Fruit fly (Drosophila melanogaster) whole organism, embryonic: ENCODE measurements around the gene atl.

Experiments used
- ATbp ChIP-seq: fragments of 200-800 bp; sonication (Bioruptor generic); optimal IDR thresholded peaks from 2 replicates; lab custom pipeline; 2017; ENCODE audit warnings: missing biosample characterization, mild to moderate bottlenecking, missing genetic modification characterization, missing genetic modification reagents
- Awh ChIP-seq: fragments of 200-800 bp; sonication (Bioruptor generic); IDR thresholded peaks from 2 replicates; pipeline ENCODE4, ENCODE4 v1.3.6; 2022; ENCODE audit warnings: missing biosample characterization, missing genetic modification characterization
- CG11085 ChIP-seq: fragments of 200-800 bp; sonication (Bioruptor generic); IDR thresholded peaks from 2 replicates; pipeline ENCODE4 v1.3.6; 2022; ENCODE audit warnings: missing biosample characterization, missing genetic modification characterization
- CG11247 ChIP-seq: fragments of 200-800 bp; sonication (Bioruptor generic); IDR thresholded peaks from 2 replicates; pipeline ENCODE4 v1.3.6; 2022; ENCODE audit warnings: missing biosample characterization, missing genetic modification characterization
- CG11504 ChIP-seq: fragments of 200-800 bp; sonication (Bioruptor generic); optimal IDR thresholded peaks from 3 replicates; lab custom pipeline; 2019; ENCODE audit warnings: missing biosample characterization, mild to moderate bottlenecking, missing genetic modification characterization, moderate library complexity
- CG13424 ChIP-seq: fragments of 200-800 bp; sonication (Bioruptor generic); optimal IDR thresholded peaks from 2 replicates; lab custom pipeline; 2019; ENCODE audit warnings: missing biosample characterization, mild to moderate bottlenecking, missing genetic modification characterization, moderate library complexity
- CG13775 ChIP-seq: fragments of 200-800 bp; sonication (Bioruptor generic); optimal IDR thresholded peaks from 3 replicates; lab custom pipeline; 2017; ENCODE audit warnings: missing biosample characterization, mild to moderate bottlenecking, missing genetic modification characterization
- CG14710 ChIP-seq: fragments of 200-800 bp; sonication (Bioruptor generic); optimal IDR thresholded peaks from 3 replicates; lab custom pipeline; 2019; ENCODE audit warnings: missing biosample characterization, mild to moderate bottlenecking, missing genetic modification characterization, moderate library complexity
- CG14965 ChIP-seq: fragments of 200-800 bp; sonication (Bioruptor generic); optimal IDR thresholded peaks from 2 replicates; lab custom pipeline; 2016; ENCODE audit warnings: missing biosample characterization, missing genetic modification characterization, borderline replicate concordance
- CG15696 ChIP-seq: fragments of 200-800 bp; sonication (Bioruptor generic); optimal IDR thresholded peaks from 2 replicates; lab custom pipeline; 2019; ENCODE audit warnings: missing biosample characterization, mild to moderate bottlenecking, missing genetic modification characterization, moderate library complexity
- CG1602 ChIP-seq: fragments of 200-800 bp; sonication (Bioruptor generic); optimal IDR thresholded peaks from 3 replicates; lab custom pipeline; 2016; ENCODE audit warnings: missing biosample characterization, missing genetic modification characterization
- CG1603 ChIP-seq: fragments of 200-800 bp; sonication (Bioruptor generic); optimal IDR thresholded peaks from 2 replicates; lab custom pipeline; 2019; ENCODE audit warnings: missing biosample characterization, mild to moderate bottlenecking, missing genetic modification characterization, moderate library complexity
- CG17802 ChIP-seq: fragments of 200-800 bp; sonication (Bioruptor generic); optimal IDR thresholded peaks from 2 replicates; lab custom pipeline; 2018; ENCODE audit warnings: missing biosample characterization, mild to moderate bottlenecking, missing genetic modification characterization, moderate library complexity
- CG2129 ChIP-seq: fragments of 200-800 bp; sonication (Bioruptor generic); IDR thresholded peaks from 2 replicates; pipeline ENCODE4 v1.3.6; 2022; ENCODE audit warnings: missing biosample characterization, missing genetic modification characterization; ENCODE audit not compliant: partially characterized antibody
- CG3065 ChIP-seq: fragments of 200-800 bp; sonication (Bioruptor generic); optimal IDR thresholded peaks from 2 replicates; lab custom pipeline; 2016; ENCODE audit warnings: missing biosample characterization, missing genetic modification characterization
- CG32532 ChIP-seq: fragments of 200-800 bp; sonication (Bioruptor generic); IDR thresholded peaks from 2 replicates; pipeline ENCODE4 v1.3.6; 2022; ENCODE audit warnings: missing biosample characterization, missing genetic modification characterization
- CG6791 ChIP-seq: fragments of 200-800 bp; sonication (Bioruptor generic); IDR thresholded peaks from 3 replicates; pipeline ENCODE4 v1.3.6; 2022; ENCODE audit warnings: missing biosample characterization, missing genetic modification characterization; ENCODE audit not compliant: partially characterized antibody
- CG8924 ChIP-seq: fragments of 200-800 bp; optimal IDR thresholded peaks from 3 replicates; lab custom pipeline; 2019; ENCODE audit warnings: missing biosample characterization, mild to moderate bottlenecking, missing genetic modification characterization, moderate library complexity
- CG9727 ChIP-seq: fragments of 200-800 bp; sonication (Bioruptor generic); optimal IDR thresholded peaks from 3 replicates; lab custom pipeline; 2017; ENCODE audit warnings: missing biosample characterization, mild to moderate bottlenecking, missing genetic modification characterization
- CG9932 ChIP-seq: fragments of 200-800 bp; sonication (Bioruptor generic); IDR thresholded peaks from 2 replicates; pipeline ENCODE4 v1.3.6; 2022; ENCODE audit warnings: missing biosample characterization, missing genetic modification characterization
- CkIIα-i1 ChIP-seq: fragments of 200-800 bp; sonication (Bioruptor generic); IDR thresholded peaks from 2 replicates; pipeline ENCODE4 v1.3.6; 2022; ENCODE audit warnings: missing biosample characterization, missing genetic modification characterization
- ERR ChIP-seq: fragments of 200-800 bp; sonication (Bioruptor generic); optimal IDR thresholded peaks from 2 replicates; lab custom pipeline; 2016; ENCODE audit warnings: missing biosample characterization, missing genetic modification characterization
- HmgD ChIP-seq: fragments of 200-800 bp; sonication (Bioruptor generic); optimal IDR thresholded peaks from 3 replicates; lab custom pipeline; 2016; ENCODE audit warnings: missing biosample characterization, missing genetic modification characterization
- Meics ChIP-seq: fragments of 200-800 bp; sonication (Bioruptor generic); optimal IDR thresholded peaks from 2 replicates; lab custom pipeline; 2017; ENCODE audit warnings: missing biosample characterization, mild to moderate bottlenecking, missing genetic modification characterization
- Pdp1 ChIP-seq, 2 experiments: fragments of 200-800 bp; sonication (Bioruptor generic); optimal IDR thresholded peaks; 3 replicates each; lab custom pipeline; 2016; ENCODE audit warnings: missing biosample characterization in 2 of 2, missing genetic modification characterization in 2 of 2, mild to moderate bottlenecking in 1 of 2, moderate library complexity in 1 of 2
- Poxn ChIP-seq: fragments of 200-800 bp; sonication (Bioruptor generic); IDR thresholded peaks from 2 replicates; pipeline ENCODE4 v1.3.6; 2022; ENCODE audit warnings: missing biosample characterization, missing genetic modification characterization
- Taf1 ChIP-seq: fragments of 200-800 bp; sonication (Bioruptor generic); IDR thresholded peaks from 2 replicates; pipeline ENCODE4 v1.3.6; 2022; ENCODE audit warnings: missing biosample characterization, missing genetic modification characterization
- YL-1 ChIP-seq: fragments of 200-800 bp; sonication (Bioruptor generic); optimal IDR thresholded peaks from 3 replicates; lab custom pipeline; 2017; ENCODE audit warnings: missing biosample characterization, mild to moderate bottlenecking, missing genetic modification characterization
- abd-A ChIP-seq: fragments of 200-800 bp; sonication (Bioruptor generic); optimal IDR thresholded peaks from 3 replicates; lab custom pipeline; 2019; ENCODE audit warnings: missing biosample characterization, mild to moderate bottlenecking, missing genetic modification characterization, moderate library complexity
- al ChIP-seq: fragments of 200-800 bp; sonication (Bioruptor generic); IDR thresholded peaks from 2 replicates; pipeline ENCODE4 v1.3.6; 2022; ENCODE audit warnings: missing biosample characterization, missing genetic modification characterization
- bigmax ChIP-seq: fragments of 200-800 bp; sonication (Bioruptor generic); optimal IDR thresholded peaks from 2 replicates; lab custom pipeline; 2018; ENCODE audit warnings: missing biosample characterization, mild to moderate bottlenecking, missing genetic modification characterization
- chif ChIP-seq, 2 experiments: fragments of 200-800 bp; sonication (Bioruptor generic); optimal IDR thresholded peaks; 3 replicates each; lab custom pipeline; 2016; ENCODE audit warnings: missing biosample characterization in 2 of 2, missing genetic modification characterization in 2 of 2
- fd102C ChIP-seq: fragments of 200-800 bp; sonication (Bioruptor generic); optimal IDR thresholded peaks from 2 replicates; lab custom pipeline; 2018; ENCODE audit warnings: missing biosample characterization, mild to moderate bottlenecking, missing genetic modification characterization, moderate library complexity
- gfzf ChIP-seq: fragments of 200-800 bp; sonication (Bioruptor generic); optimal IDR thresholded peaks from 2 replicates; lab custom pipeline; 2016; ENCODE audit warnings: missing biosample characterization, mild to moderate bottlenecking, missing genetic modification characterization, moderate library complexity
- gsb ChIP-seq: fragments of 200-800 bp; sonication (Bioruptor generic); IDR thresholded peaks from 2 replicates; pipeline ENCODE4 v1.3.6; 2022; ENCODE audit warnings: missing biosample characterization, missing genetic modification characterization
- gt ChIP-seq: fragments of 200-800 bp; sonication (Bioruptor generic); IDR thresholded peaks from 2 replicates; pipeline ENCODE4 v1.3.6; 2022; ENCODE audit warnings: missing biosample characterization, missing genetic modification characterization
- hb ChIP-seq: fragments of 200-800 bp; sonication (Bioruptor generic); IDR thresholded peaks from 3 replicates; pipeline ENCODE4 v1.3.6; 2022; ENCODE audit warnings: missing biosample characterization, missing genetic modification characterization; ENCODE audit not compliant: partially characterized antibody
- hbn ChIP-seq: fragments of 200-800 bp; sonication (Bioruptor generic); IDR thresholded peaks from 2 replicates; pipeline ENCODE4 v1.3.6; 2022; ENCODE audit warnings: missing biosample characterization, missing genetic modification characterization; ENCODE audit not compliant: partially characterized antibody
- inv ChIP-seq: fragments of 200-800 bp; sonication (Bioruptor generic); IDR thresholded peaks from 2 replicates; pipeline ENCODE4 v1.3.6; 2022; ENCODE audit warnings: missing biosample characterization, missing genetic modification characterization; ENCODE audit not compliant: partially characterized antibody
- klu ChIP-seq: fragments of 200-800 bp; sonication (Bioruptor generic); IDR thresholded peaks from 2 replicates; pipeline ENCODE4 v1.3.6; 2022; ENCODE audit warnings: missing biosample characterization, missing genetic modification characterization
- lmd ChIP-seq: fragments of 200-800 bp; sonication (Bioruptor generic); IDR thresholded peaks from 2 replicates; pipeline ENCODE4 v1.3.6; 2022; ENCODE audit warnings: missing biosample characterization, missing genetic modification characterization
- maf-S ChIP-seq: fragments of 200-800 bp; sonication (Bioruptor generic); optimal IDR thresholded peaks from 2 replicates; lab custom pipeline; 2016; ENCODE audit warnings: missing biosample characterization, missing genetic modification characterization
- nom ChIP-seq: fragments of 200-800 bp; sonication (Bioruptor generic); optimal IDR thresholded peaks from 2 replicates; lab custom pipeline; 2017; ENCODE audit warnings: missing biosample characterization, missing genetic modification characterization, mild to moderate bottlenecking, moderate library complexity, missing genetic modification reagents
- pho ChIP-seq: fragments of 200-800 bp; sonication (Bioruptor generic); optimal IDR thresholded peaks from 2 replicates; lab custom pipeline; 2016; ENCODE audit warnings: missing biosample characterization, missing genetic modification characterization
- row ChIP-seq: fragments of 200-800 bp; sonication (Bioruptor generic); IDR thresholded peaks from 3 replicates; pipeline ENCODE4 v1.3.6; 2022; ENCODE audit warnings: missing biosample characterization, missing genetic modification characterization
- so ChIP-seq: fragments of 200-800 bp; sonication (Bioruptor generic); IDR thresholded peaks from 3 replicates; pipeline ENCODE4 v1.3.6; 2022; ENCODE audit warnings: missing biosample characterization, missing genetic modification characterization
- stc ChIP-seq: fragments of 200-800 bp; sonication (Bioruptor generic); IDR thresholded peaks from 2 replicates; pipeline ENCODE4 v1.3.6; 2022; ENCODE audit warnings: missing biosample characterization, missing genetic modification characterization
- sug ChIP-seq: fragments of 200-800 bp; optimal IDR thresholded peaks from 2 replicates; lab custom pipeline; 2019; ENCODE audit warnings: missing biosample characterization, mild to moderate bottlenecking, missing genetic modification characterization, moderate library complexity
- unc-4 ChIP-seq: fragments of 200-800 bp; sonication (Bioruptor generic); IDR thresholded peaks from 2 replicates; pipeline ENCODE4 v1.3.6; 2022; ENCODE audit warnings: missing biosample characterization, missing genetic modification characterization; ENCODE audit not compliant: partially characterized antibody
- zfh1 ChIP-seq: fragments of 200-800 bp; sonication (Bioruptor generic); IDR thresholded peaks from 3 replicates; pipeline ENCODE4 v1.3.6; 2022; ENCODE audit warnings: missing biosample characterization, missing genetic modification characterization

atl gene

dm6 chr3R:24585042-24585698, 40.3 kb upstream of the atl start, which contains the start of the genes CG13625 and mld (continued):
- TF ChIP-seq CG1603 (peak; percentile 22), ERR (GFP tag; lab: Kevin White, UChicago) (no peak), CG14965 (no peak), row (no peak), gt (GFP tag; lab: Robert Waterston, UW) (no peak), inv (no peak), al (GFP tag; lab: Robert Waterston, UW) (no peak), CG6791 (GFP tag; lab: Robert Waterston, UW) (no peak), hbn (GFP tag; lab: Robert Waterston, UW) (no peak), CG11504 (peak; percentile 10), zfh1 (GFP tag; lab: Robert Waterston, UW) (no peak), CkIIα-i1 (GFP tag; lab: Robert Waterston, UW) (no peak), maf-S (GFP tag; lab: Kevin White, UChicago) (no peak), CG8924 (tag; lab: Kevin White, UChicago) (peak; percentile 31), klu (GFP tag; lab: Robert Waterston, UW) (no peak), gfzf (GFP tag; lab: Kevin White, UChicago) (peak; percentile 80), abd-A (tag; lab: Kevin White, UChicago) (peak; percentile 81), bigmax (GFP tag; lab: Kevin White, UChicago) (no peak), CG32532 (GFP tag; lab: Robert Waterston, UW) (no peak), Taf1 (GFP tag; lab: Robert Waterston, UW) (no peak), lmd (no peak), Meics (GFP tag; lab: Kevin White, UChicago) (no peak), Awh (GFP tag; lab: Robert Waterston, UW) (no peak), CG11085 (GFP tag; lab: Robert Waterston, UW) (no peak), hb (GFP tag; lab: Robert Waterston, UW) (no peak), CG9727 (GFP tag; lab: Kevin White, UChicago) (peak; percentile 6), CG1602 (GFP tag; lab: Kevin White, UChicago) (no peak), sug (peak; percentile 14), chif (GFP tag; optimal IDR thresholded peaks at IDR 0.05; lab: Kevin White, UChicago) (no peak), CG3065 (no peak), so (GFP tag; lab: Robert Waterston, UW) (no peak), CG14710 (tag; lab: Kevin White, UChicago) (peak; percentile 58), CG15696 (no peak), CG11247 (GFP tag; lab: Robert Waterston, UW) (no peak), CG13775 (GFP tag; lab: Kevin White, UChicago) (no peak), fd102C (GFP tag; lab: Kevin White, UChicago) (no peak), CG2129 (GFP tag; lab: Robert Waterston, UW) (no peak), ATbp (no peak), HmgD (GFP tag; lab: Kevin White, UChicago) (no peak), pho (GFP tag; lab: Kevin White, UChicago) (no peak), CG9932 (GFP tag; lab: Robert Waterston, UW) (no peak), nom (GFP tag; lab: Kevin White, UChicago) (no peak), stc (GFP tag; lab: Robert Waterston, UW) (no peak), Poxn (GFP tag; lab: Robert Waterston, UW) (no peak), Pdp1 (GFP tag; optimal IDR thresholded peaks at IDR 0.05; lab: Kevin White, UChicago) (peak; percentile 12 to 42), unc-4 (GFP tag; lab: Robert Waterston, UW) (no peak), gsb (GFP tag; lab: Robert Waterston, UW) (no peak), YL-1 (GFP tag; lab: Kevin White, UChicago) (peak; percentile 33), CG13424 (tag; lab: Kevin White, UChicago) (no peak), CG17802 (tag; lab: Kevin White, UChicago) (no peak)
